Fruit fly (Drosophila melanogaster) S2 (cell line): ENCODE measurements around the gene CG43291.

Experiments used
- CG8478 ChIP-seq: fragments of >200 bp; optimal IDR thresholded peaks from 2 replicates; lab custom pipeline; 2018
- CTCF ChIP-seq, 2 experiments: fragments of >200 bp; optimal IDR thresholded peaks; 2 replicates each; lab custom pipeline; 2018

The CG43291 gene

DNA sequence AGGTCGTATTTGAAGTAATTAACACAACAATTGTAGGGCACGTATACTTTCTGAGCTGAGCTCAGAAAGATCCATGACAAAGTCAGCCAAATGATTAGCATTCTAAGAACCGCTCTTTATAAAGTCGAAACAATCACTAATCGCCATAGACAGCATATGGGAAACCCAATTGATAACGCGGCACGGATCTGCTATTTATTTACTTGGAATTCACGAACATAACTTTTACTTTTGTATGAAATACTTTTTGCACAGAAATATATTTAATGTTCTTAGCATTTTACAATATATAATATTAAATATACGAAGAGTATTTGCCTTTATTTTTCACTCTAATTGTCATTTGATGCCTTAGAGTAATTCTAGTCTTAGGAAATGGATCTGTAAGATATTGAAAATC lies at the start of gene CG43291:
TSS of gene CG43291 (minus strand) at position 101 of the 400 bp plus-strand sequence.
- TF ChIP-seq CG8478 = no peak

DNA sequence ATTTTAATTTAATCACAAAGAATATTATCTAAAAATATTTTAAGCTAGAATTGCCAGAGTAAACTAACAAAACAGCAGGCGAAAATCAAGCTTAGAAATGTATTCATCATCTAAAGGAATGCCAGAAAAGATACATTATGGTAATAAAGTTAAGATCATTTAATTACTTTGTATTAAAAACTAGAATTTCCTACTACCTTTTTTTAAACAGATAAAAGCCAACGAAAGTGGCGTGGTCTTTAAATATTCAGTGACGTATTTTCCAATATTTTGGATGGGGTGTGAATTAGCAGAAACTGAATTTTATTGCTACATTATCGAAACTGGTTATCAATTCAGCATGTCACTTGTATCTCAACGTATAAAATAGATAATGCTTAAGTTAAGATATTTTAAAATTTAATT lies 47.8 kb upstream of the CG43291 start:
- TF ChIP-seq CG8478 = no peak
- no peak for TF ChIP-seq CTCF (optimal IDR thresholded peaks at IDR 0.05; lab: Kevin White, UChicago)

DNA sequence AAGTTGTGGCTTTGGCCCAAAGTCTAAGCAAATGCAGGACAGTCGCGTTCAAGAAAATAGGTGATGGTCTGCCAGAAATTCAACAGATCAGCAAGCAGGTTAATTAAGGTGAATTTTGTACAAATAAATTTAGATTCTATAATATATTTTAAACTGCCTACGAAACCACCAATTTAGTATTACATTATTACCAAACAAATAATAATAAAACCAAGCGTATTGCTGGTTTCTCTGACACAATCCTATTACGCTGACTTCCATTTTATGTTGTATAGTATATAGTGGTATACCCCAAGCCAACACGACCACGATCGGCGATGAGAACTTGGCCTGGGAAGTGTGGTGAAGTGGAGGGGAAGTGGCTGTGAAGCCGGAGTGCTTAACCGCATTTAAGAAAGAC lies 47.0 kb upstream of the CG43291 start:
- TF ChIP-seq CG8478 = no peak
- TF ChIP-seq CTCF (optimal IDR thresholded peaks at IDR 0.05; lab: Kevin White, UChicago) = no peak

DNA sequence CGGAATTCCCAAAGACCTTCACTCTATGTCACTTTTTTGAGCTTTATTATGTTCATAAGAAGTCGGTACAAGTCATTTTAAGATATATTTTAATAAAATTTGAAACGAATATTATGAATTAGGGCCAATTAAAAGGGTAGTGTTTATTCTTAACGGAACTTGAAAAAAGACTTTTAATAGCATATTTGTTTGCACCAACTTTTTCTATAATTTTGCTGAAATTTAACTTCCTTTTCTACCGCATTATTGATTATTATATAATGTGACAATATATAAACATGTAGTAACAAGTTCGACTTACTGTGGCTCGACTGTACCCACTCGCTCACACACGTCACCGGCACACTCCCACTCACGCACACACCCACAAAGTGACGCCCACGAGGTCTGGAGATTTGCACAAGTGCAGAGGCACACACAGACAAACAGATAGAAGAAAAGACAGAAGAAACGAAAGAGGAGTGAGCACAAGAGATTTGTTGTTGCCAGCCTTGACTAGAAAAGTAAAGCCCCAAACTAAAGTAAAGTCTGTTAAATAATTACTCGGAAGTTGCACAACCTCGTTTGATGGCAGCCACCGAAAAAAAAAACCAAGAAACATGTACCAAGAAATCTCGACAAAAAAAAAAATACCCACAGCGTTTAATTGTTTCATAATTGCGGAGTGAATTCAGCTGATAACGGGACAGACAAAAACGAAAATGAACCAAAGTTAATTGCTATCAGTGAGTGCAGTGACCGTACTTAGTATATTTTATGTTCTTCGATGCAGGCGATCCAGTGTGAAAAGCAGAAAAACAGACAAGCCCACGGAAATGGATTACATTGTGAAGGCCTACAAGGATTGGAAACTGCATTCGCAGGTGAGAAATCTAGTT lies 45.7 kb upstream of the CG43291 start:
- no peak for TF ChIP-seq CTCF (optimal IDR thresholded peaks at IDR 0.05; lab: Kevin White, UChicago)
- TF ChIP-seq CG8478 = no peak

DNA sequence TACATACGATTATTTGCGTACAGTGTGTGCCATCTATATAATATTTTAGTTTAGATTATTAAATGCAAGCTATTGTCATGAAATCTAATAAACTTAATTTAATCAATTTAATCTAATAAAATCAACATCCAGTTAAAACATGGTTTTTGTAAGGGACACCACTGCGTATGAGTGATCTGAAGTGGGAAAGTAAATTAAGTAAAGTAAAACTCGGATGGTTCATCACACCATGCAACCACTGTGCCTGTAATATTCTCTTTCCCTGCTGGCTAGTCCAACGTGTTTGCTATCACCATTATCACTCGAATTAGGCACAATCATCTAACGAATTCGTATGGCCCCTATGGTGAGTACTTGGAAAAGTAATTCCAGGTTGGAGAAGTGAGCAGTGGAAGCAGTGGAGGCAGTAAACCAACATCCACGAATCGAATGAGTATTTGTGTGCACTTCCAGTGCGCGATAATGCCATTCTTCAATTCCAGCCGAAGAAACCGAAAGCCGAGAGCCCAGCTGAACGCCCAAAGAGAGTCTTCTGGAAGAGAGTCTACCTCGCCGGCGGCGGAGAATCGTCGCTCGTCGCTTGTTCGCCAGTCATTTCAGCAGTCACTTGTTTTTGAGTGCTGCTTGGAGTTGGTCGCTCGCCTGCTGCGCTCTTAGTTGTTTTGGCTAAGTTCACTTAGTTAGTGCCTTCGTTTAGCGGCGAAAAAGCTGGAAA lies 44.3 kb upstream of the CG43291 start, which contains the start of gene red:
TSS of gene red (plus strand) at position 403 of the 715 bp plus-strand sequence.
- TF ChIP-seq CTCF (optimal IDR thresholded peaks at IDR 0.05; lab: Kevin White, UChicago) = no peak
- TF ChIP-seq CG8478 = no peak

DNA sequence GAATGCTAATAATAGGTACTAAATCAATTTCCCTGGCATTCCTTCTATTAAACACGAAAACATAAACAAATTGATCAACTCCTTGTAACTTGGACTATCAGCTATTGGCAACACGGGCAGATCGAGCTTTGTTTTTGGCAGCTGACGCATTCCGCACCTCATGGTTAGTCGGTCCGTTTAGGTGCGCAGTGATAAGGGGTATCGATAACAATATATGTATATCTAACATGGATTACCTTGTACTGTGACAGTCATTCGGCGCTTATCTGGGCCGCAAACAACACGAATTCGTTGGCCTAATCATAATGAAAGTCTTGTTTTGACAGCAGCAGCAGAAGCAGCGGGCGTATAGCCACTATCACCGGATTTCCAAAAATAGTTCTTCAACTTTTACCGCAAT lies 43.5 kb upstream of the CG43291 start:
- no peak for TF ChIP-seq CG8478
- no peak for TF ChIP-seq CTCF (optimal IDR thresholded peaks at IDR 0.05; lab: Kevin White, UChicago)

DNA sequence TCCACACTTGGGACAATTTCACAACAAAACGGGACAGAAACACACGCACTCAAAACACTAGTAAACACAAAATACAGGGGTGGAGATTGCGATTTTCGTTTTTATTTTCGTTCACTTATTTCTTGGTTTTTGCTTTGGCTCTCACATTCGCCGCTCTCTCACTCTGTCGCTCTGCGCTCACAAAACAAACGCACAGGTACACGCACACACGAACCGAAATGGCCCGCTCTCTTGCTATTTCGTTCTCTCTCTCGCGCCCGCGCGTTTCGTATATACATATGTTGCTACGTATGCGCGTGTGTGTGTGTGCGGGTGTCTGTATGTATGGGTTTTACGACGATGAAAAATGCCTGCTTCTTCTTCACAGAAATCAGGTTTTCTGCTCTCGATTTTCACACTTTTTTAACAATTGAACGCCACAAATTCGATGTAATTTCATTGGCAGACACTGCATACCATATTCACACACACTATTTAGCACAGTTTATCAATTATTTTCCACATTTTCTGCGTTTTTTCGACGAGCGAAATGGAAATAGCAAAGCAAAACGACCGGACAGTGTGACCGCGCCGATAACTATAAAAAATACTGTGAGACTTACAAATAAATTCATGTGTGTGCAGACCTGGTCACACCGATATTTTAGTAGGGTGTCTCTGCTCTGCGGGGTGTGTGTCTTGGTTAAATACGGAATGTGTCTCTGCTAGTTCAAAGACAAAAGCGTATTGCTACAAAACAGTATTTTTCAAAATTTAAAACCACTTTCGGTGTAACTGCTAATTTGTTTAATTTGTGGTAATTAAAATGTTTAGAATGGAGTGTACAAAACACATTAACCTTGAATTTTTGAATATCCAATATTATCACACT lies 42.1 kb upstream of the CG43291 start, which contains the start of gene trx:
TSS of gene trx (minus strand) at position 584 of the 871 bp plus-strand sequence.
- peak; percentile 61 to 63 for TF ChIP-seq CTCF (optimal IDR thresholded peaks at IDR 0.05; lab: Kevin White, UChicago)
- TF ChIP-seq CG8478 = no peak

DNA sequence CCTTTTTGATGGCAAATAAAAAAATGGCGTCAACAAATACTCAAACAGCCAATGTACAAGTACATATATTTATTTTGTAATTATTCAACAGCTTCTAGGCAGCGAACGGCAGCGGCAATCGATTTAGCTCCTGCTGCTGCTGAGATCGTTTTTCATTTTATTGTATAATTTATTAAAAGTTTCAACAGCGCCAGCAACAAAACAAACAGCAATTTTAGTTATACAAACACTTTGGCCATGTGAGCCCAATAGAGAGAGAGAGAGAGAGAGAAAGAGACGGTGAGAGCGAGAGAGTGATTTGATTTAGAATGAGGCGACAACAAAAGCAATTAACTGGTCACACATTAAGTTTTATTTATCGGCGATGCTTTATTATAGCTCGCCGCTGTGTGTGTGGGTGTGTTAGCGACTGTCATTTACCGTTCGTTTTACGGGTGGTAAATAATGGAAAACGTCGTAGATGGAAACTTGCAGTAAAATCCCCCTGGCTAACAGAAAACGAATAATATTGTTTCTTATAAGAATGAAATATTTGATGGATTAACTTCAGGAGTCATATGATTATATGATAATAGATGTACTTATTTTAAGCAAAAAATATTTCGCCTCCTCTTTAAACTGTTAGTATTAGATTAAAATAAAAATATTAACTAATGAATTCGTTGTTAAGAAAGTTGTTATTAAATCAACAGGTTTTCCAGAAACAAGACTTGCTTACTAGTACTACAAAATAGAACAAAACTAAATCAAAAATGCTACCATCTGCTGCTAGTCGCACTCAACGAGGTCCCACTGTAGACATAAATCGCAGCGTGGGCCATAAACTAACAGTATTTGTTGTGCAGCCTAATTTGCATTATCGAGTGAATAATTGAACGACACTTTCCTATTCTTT lies 40.8 kb upstream of the CG43291 start:
- TF ChIP-seq CG8478 (no peak), CTCF (optimal IDR thresholded peaks at IDR 0.05; lab: Kevin White, UChicago) (no peak)

DNA sequence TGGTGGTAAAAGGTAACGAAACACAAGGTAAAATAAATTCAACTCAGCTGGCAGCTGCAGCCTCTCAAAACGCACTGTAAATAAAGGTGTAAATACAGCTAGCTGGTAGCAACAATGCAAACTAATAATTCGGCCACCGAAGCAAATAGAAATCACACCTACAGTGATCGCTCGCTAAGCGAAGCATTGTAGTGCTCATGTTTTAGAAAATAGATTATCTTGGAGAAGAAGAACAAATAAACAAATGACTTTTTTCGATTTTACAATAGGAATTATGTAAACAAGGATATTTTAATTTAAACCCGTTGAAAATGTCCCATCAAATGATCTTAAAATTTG lies 39.9 kb upstream of the CG43291 start:
- TF ChIP-seq CG8478 = no peak
- TF ChIP-seq CTCF (optimal IDR thresholded peaks at IDR 0.05; lab: Kevin White, UChicago) = no peak

DNA sequence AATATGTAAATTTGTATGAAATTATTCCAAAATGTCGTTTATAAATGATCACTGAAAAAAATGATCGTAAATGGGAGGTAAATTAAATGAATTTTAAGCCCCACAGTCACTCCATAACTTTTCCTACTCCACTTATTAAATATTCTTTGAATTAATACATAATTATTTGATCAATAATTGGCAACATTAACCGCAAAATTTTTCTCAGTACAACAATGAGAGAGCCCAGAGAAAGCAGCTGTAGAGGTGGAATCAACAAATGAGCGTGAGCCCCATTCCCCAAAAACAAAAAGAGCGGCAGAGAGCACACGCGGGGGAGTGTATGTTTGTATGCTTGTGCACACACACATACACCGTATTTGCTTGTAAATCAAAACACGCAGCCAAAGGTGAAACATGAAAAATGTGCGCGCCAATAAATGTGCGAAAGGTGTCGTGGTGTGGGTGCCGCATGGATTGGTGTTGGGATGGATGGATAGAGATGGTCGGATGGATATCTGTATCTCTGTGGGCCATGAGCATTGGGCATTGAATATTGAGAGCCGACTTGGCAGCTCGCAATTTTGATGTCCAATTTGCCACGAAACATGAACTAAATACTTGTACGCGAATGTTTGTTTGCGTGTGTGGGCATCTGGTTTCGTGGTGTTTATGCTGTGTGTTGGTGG lies 39.4 kb upstream of the CG43291 start:
- TF ChIP-seq CTCF (optimal IDR thresholded peaks at IDR 0.05; lab: Kevin White, UChicago) (no peak), CG8478 (no peak)

DNA sequence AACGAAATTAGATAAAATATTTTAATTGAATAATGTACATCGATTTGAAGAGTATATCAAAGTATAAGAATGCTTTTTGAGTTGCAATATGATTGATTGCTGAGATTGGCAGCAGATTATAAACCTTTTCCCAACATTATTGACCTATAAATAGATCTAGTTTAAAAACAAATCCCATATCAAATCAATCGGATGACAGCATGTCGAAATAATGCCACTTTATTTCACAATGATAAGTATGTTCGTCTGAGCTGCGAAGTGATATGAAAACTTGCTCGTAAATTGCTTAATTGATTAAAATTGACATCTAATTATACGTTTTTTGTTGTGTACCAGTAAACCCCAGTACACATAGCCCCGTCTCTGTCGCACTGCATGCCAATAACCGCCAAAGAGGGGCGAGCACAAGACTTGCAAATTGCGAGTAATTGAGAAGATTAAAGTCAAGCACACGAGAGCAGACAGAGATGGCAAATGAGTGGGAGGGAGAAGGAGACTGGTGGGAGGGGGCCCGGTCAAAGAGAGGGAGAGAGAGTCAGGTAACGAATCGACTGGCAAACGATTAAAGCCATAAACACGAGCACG lies 38.7 kb upstream of the CG43291 start:
- TF ChIP-seq CG8478 = no peak
- no peak for TF ChIP-seq CTCF (optimal IDR thresholded peaks at IDR 0.05; lab: Kevin White, UChicago)

DNA sequence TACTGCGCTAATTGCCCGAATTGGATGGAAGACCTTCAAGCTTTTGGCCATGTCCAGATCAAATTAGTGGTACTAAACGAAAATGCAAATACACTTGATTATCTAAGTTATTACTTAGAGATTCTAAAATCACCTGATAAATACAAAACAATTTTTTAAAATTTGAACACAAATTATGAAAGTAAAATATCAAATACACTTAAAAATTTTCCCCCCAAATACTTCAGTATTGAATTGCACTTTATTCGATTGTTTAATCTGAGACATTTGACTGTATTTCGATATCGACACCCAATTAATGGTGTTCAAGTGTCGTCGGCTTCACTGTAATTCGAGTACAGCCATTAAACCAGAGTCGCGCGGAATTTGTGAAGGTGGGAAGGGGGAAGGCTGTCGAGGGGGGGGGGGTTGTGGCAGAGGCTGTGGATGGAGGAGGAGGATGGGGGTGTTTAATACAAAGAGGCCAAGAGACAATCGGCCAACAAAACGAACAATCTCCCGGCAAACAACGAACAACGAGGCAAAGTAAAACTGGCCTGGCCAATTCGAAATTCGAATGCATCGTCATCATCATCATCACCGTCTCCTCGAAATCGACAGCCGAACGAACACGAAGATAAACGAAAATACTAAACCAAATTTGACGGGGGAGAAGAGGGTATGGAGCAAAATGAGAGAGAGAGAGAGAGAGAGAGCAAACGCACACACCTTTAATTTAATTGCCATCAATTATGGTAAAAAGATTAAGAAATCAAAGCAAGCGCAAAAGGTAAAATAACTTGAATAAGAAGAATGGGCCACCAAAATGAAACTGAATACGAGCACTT lies 38.0 kb upstream of the CG43291 start:
- TF ChIP-seq CG8478 (no peak), CTCF (optimal IDR thresholded peaks at IDR 0.05; lab: Kevin White, UChicago) (no peak)

DNA sequence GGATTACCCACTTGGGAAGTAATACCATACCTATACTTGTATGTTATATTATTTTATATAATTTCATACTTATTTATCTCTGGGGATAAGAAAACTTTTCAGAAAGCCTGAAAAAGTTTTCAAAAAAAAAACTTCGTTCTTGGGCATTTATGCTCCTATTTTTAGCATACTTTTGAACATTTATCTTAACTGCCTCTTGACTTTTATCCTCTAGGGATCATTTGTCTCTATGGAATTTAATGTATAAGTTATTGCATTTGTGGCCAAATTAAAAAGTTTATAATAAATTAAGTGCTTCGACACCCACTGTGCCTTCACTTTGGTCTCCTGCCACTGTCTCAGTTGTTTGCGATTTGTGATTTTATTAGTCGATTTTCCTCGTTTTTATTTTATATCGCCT lies 35.8 kb upstream of the CG43291 start:
- TF ChIP-seq CG8478 (no peak), CTCF (optimal IDR thresholded peaks at IDR 0.05; lab: Kevin White, UChicago) (no peak)
